Fruit fly (Drosophila melanogaster) whole organism: Measurements from ENCODE around the gene Toll-9.

Source experiments
- CG8478 ChIP-seq: fragments of >200 bp; optimal IDR thresholded peaks from 2 replicates; lab custom pipeline; 2018; ENCODE audit warnings: inconsistent platforms
- Dll ChIP-seq: fragments of >200 bp; optimal IDR thresholded peaks from 2 replicates; lab custom pipeline; 2017
- EcR ChIP-seq, 2 experiments: fragments of >200 bp; optimal IDR thresholded peaks; 2 replicates each; lab custom pipeline; 2017; ENCODE audit warnings: missing biosample characterization in 2 of 2, missing genetic modification characterization in 2 of 2, missing genetic modification reagents in 2 of 2
- pan ChIP-seq: fragments of >200 bp; optimal IDR thresholded peaks from 2 replicates; lab custom pipeline; 2017
- psq ChIP-seq: fragments of >200 bp; optimal IDR thresholded peaks from 2 replicates; lab custom pipeline; 2017
- usp ChIP-seq: fragments of >200 bp; optimal IDR thresholded peaks from 2 replicates; lab custom pipeline; 2017; ENCODE audit warnings: missing biosample characterization, missing genetic modification characterization, mixed read lengths

Gene Toll-9

dm6 chr3L:20401026-20401912 lies 34.7 kb upstream of the Toll-9 start, which contains the start of gene trbl:
Gene trbl, minus strand, starts transcription at chr3L:20401609.
- TF ChIP-seq EcR (GFP tag; optimal IDR thresholded peaks at IDR 0.05; lab: Kevin White, UChicago) = no peak
- TF ChIP-seq CG8478 = peak; percentile 27
- no peak for TF ChIP-seq usp
- no peak for TF ChIP-seq Dll (lab: Kevin White, UChicago)
- peak; percentile 5 for TF ChIP-seq psq (lab: Kevin White, UChicago)
- TF ChIP-seq pan (lab: Kevin White, UChicago) = no peak

- no peak for TF ChIP-seq pan (lab: Kevin White, UChicago)
- TF ChIP-seq usp = no peak
- TF ChIP-seq EcR (GFP tag; optimal IDR thresholded peaks at IDR 0.05; lab: Kevin White, UChicago) = no peak
- TF ChIP-seq Dll (lab: Kevin White, UChicago) = no peak
Measured at dm6 chr3L:20400515-20400914, 34.0 kb upstream of the Toll-9 start.

dm6 chr3L:20399550-20400109 lies 33.1 kb upstream of the Toll-9 start:
- TF ChIP-seq psq (lab: Kevin White, UChicago) = no peak
- no peak for TF ChIP-seq EcR (GFP tag; optimal IDR thresholded peaks at IDR 0.05; lab: Kevin White, UChicago)
- no peak for TF ChIP-seq CG8478
- TF ChIP-seq pan (lab: Kevin White, UChicago) = no peak
- no peak for TF ChIP-seq Dll (lab: Kevin White, UChicago)

dm6 chr3L:20398243-20399222 lies 32.0 kb upstream of the Toll-9 start:
- TF ChIP-seq CG8478 (no peak), psq (lab: Kevin White, UChicago) (no peak), pan (lab: Kevin White, UChicago) (no peak), usp (no peak), EcR (GFP tag; optimal IDR thresholded peaks at IDR 0.05; lab: Kevin White, UChicago) (no peak), Dll (lab: Kevin White, UChicago) (no peak)

dm6 chr3L:20397770-20398169 lies 31.2 kb upstream of the Toll-9 start:
- TF ChIP-seq psq (lab: Kevin White, UChicago) (no peak), usp (no peak), pan (lab: Kevin White, UChicago) (no peak), EcR (GFP tag; optimal IDR thresholded peaks at IDR 0.05; lab: Kevin White, UChicago) (no peak), Dll (lab: Kevin White, UChicago) (no peak), CG8478 (no peak)

dm6 chr3L:20396047-20396446 lies 29.5 kb upstream of the Toll-9 start:
- TF ChIP-seq CG8478 (no peak), EcR (GFP tag; optimal IDR thresholded peaks at IDR 0.05; lab: Kevin White, UChicago) (no peak), Dll (lab: Kevin White, UChicago) (no peak), pan (lab: Kevin White, UChicago) (no peak), psq (lab: Kevin White, UChicago) (no peak), usp (no peak)

- TF ChIP-seq usp = no peak
- TF ChIP-seq pan (lab: Kevin White, UChicago) = peak; percentile 67
Measured at dm6 chr3L:20395257-20395909, 28.9 kb upstream of the Toll-9 start.

dm6 chr3L:20393357-20393756 lies 26.8 kb upstream of the Toll-9 start, which contains the start of gene CG33969:
Gene CG33969, minus strand, starts transcription at chr3L:20393553.
- no peak for TF ChIP-seq CG8478
- no peak for TF ChIP-seq pan (lab: Kevin White, UChicago)
- TF ChIP-seq usp = no peak
- TF ChIP-seq EcR (GFP tag; optimal IDR thresholded peaks at IDR 0.05; lab: Kevin White, UChicago) = no peak
- no peak for TF ChIP-seq psq (lab: Kevin White, UChicago)
- no peak for TF ChIP-seq Dll (lab: Kevin White, UChicago)

dm6 chr3L:20388983-20389382 lies 22.5 kb upstream of the Toll-9 start:
- TF ChIP-seq pan (lab: Kevin White, UChicago) (no peak), psq (lab: Kevin White, UChicago) (no peak)

- no peak for TF ChIP-seq pan (lab: Kevin White, UChicago)
- no peak for TF ChIP-seq Dll (lab: Kevin White, UChicago)
- TF ChIP-seq EcR (GFP tag; optimal IDR thresholded peaks at IDR 0.05; lab: Kevin White, UChicago) = no peak
- no peak for TF ChIP-seq usp
- TF ChIP-seq CG8478 = no peak
- no peak for TF ChIP-seq psq (lab: Kevin White, UChicago)
Measured at dm6 chr3L:20387843-20388163, 21.3 kb upstream of the Toll-9 start.

- no peak for TF ChIP-seq usp
- no peak for TF ChIP-seq Dll (lab: Kevin White, UChicago)
- TF ChIP-seq CG8478 = no peak
- no peak for TF ChIP-seq EcR (GFP tag; optimal IDR thresholded peaks at IDR 0.05; lab: Kevin White, UChicago)
- no peak for TF ChIP-seq pan (lab: Kevin White, UChicago)
- no peak for TF ChIP-seq psq (lab: Kevin White, UChicago)
Measured at dm6 chr3L:20387038-20387842, 20.7 kb upstream of the Toll-9 start.
